Worm (Caenorhabditis elegans) whole organism, mixed stage, embryonic: ENCODE data around the gene H42K12.3.

ENCODE experiments used
- M03D4.4 ChIP-seq: sonication (generic microtip); optimal IDR thresholded peaks from 2 replicates; lab custom pipeline; 2017; ENCODE audit warnings: mild to moderate bottlenecking, missing genetic modification characterization, missing compliant biosample characterization
- bed-3 ChIP-seq: fragments of 200-800 bp; sonication (Bioruptor generic); optimal IDR thresholded peaks from 3 replicates; lab custom pipeline; 2018; ENCODE audit warnings: mild to moderate bottlenecking, missing genetic modification characterization, moderate library complexity, missing compliant biosample characterization
- blmp-1 ChIP-seq: fragments of 150-350 bp; optimal IDR thresholded peaks from 2 replicates; lab custom pipeline; 2014; ENCODE audit warnings: missing biosample characterization, missing genetic modification characterization
- ceh-39 ChIP-seq: fragments of 150-350 bp; optimal IDR thresholded peaks from 2 replicates; lab custom pipeline; 2014; ENCODE audit warnings: missing biosample characterization, missing genetic modification characterization
- ceh-43 ChIP-seq: fragments of 200-800 bp; sonication (Bioruptor generic); optimal IDR thresholded peaks from 2 replicates; lab custom pipeline; 2018; ENCODE audit warnings: mild to moderate bottlenecking, missing genetic modification characterization, moderate library complexity, missing compliant biosample characterization
- ceh-83 ChIP-seq: fragments of 200-800 bp; sonication (Bioruptor generic); optimal IDR thresholded peaks from 2 replicates; lab custom pipeline; 2018; ENCODE audit warnings: mild to moderate bottlenecking, missing genetic modification characterization, missing compliant biosample characterization
- cnd-1 ChIP-seq: fragments of 200-800 bp; sonication (Bioruptor generic); optimal IDR thresholded peaks from 2 replicates; lab custom pipeline; 2018; ENCODE audit warnings: mild to moderate bottlenecking, missing genetic modification characterization, missing compliant biosample characterization
- drap-1 ChIP-seq: fragments of 200-800 bp; sonication (Bioruptor generic); optimal IDR thresholded peaks from 3 replicates; lab custom pipeline; 2018; ENCODE audit warnings: mild to moderate bottlenecking, missing genetic modification characterization, missing compliant biosample characterization
- elt-1 ChIP-seq: sonication (generic microtip); optimal IDR thresholded peaks from 2 replicates; lab custom pipeline; 2017; ENCODE audit warnings: missing genetic modification characterization, mild to moderate bottlenecking, missing compliant biosample characterization, antibody characterized with exemption, moderate library complexity, borderline replicate concordance; ENCODE audit not compliant: insufficient read depth
- elt-3 ChIP-seq: fragments of 150-350 bp; optimal IDR thresholded peaks from 2 replicates; lab custom pipeline; 2014; ENCODE audit warnings: missing biosample characterization, missing genetic modification characterization
- flh-1 ChIP-seq: fragments of 200-800 bp; sonication (Bioruptor generic); optimal IDR thresholded peaks from 2 replicates; lab custom pipeline; 2018; ENCODE audit warnings: mild to moderate bottlenecking, missing genetic modification characterization, moderate library complexity, missing compliant biosample characterization
- ham-2 ChIP-seq: fragments of 200-800 bp; sonication (Bioruptor generic); optimal IDR thresholded peaks from 2 replicates; lab custom pipeline; 2018; ENCODE audit warnings: mild to moderate bottlenecking, missing genetic modification characterization, missing compliant biosample characterization
- lin-13 ChIP-seq: fragments of 150-350 bp; optimal IDR thresholded peaks from 2 replicates; lab custom pipeline; 2014; ENCODE audit warnings: missing biosample characterization, missing genetic modification characterization
- lin-32 ChIP-seq: fragments of 200-800 bp; sonication (Bioruptor generic); optimal IDR thresholded peaks from 2 replicates; lab custom pipeline; 2018; ENCODE audit warnings: mild to moderate bottlenecking, missing genetic modification characterization, missing compliant biosample characterization
- lsy-2 ChIP-seq: fragments of 150-350 bp; optimal IDR thresholded peaks from 2 replicates; lab custom pipeline; 2014; ENCODE audit warnings: missing biosample characterization, missing genetic modification characterization
- mab-5 ChIP-seq: fragments of 150-350 bp; optimal IDR thresholded peaks from 2 replicates; lab custom pipeline; 2014; ENCODE audit warnings: missing biosample characterization, missing genetic modification characterization
- mep-1 ChIP-seq: fragments of 150-350 bp; optimal IDR thresholded peaks from 2 replicates; lab custom pipeline; 2017; ENCODE audit warnings: missing biosample characterization, missing genetic modification reagents, missing genetic modification characterization, inconsistent platforms
- nhr-12 ChIP-seq: fragments of 150-350 bp; optimal IDR thresholded peaks from 2 replicates; lab custom pipeline; 2014; ENCODE audit warnings: missing biosample characterization, missing genetic modification characterization
- nhr-2 ChIP-seq: fragments of 150-350 bp; optimal IDR thresholded peaks from 2 replicates; lab custom pipeline; 2014; ENCODE audit warnings: missing biosample characterization, missing genetic modification characterization
- nhr-28 ChIP-seq: fragments of 150-350 bp; optimal IDR thresholded peaks from 2 replicates; lab custom pipeline; 2014; ENCODE audit warnings: missing biosample characterization, missing genetic modification characterization
- pha-4 ChIP-seq: fragments of 150-350 bp; optimal IDR thresholded peaks from 2 replicates; lab custom pipeline; 2018; ENCODE audit warnings: missing biosample characterization, missing genetic modification reagents, missing genetic modification characterization
- sem-2 ChIP-seq: fragments of 200-800 bp; sonication (Bioruptor generic); optimal IDR thresholded peaks from 2 replicates; lab custom pipeline; 2018; ENCODE audit warnings: mild to moderate bottlenecking, missing genetic modification characterization, missing compliant biosample characterization
- snpc-4 ChIP-seq: fragments of 150-350 bp; optimal IDR thresholded peaks from 2 replicates; lab custom pipeline; 2014; ENCODE audit warnings: missing biosample characterization, missing genetic modification characterization
- sptf-1 ChIP-seq: sonication (generic microtip); optimal IDR thresholded peaks from 2 replicates; lab custom pipeline; 2017; ENCODE audit warnings: mild to moderate bottlenecking, missing genetic modification characterization, moderate library complexity, missing compliant biosample characterization
- tbx-8 ChIP-seq: fragments of 200-800 bp; sonication (Bioruptor generic); optimal IDR thresholded peaks from 2 replicates; lab custom pipeline; 2018; ENCODE audit warnings: mild to moderate bottlenecking, missing genetic modification characterization, moderate library complexity, missing compliant biosample characterization
- unc-120 ChIP-seq: sonication (generic microtip); optimal IDR thresholded peaks from 2 replicates; lab custom pipeline; 2017; ENCODE audit warnings: missing genetic modification characterization, missing compliant biosample characterization; ENCODE audit not compliant: poor library complexity, severe bottlenecking
- unc-39 ChIP-seq: fragments of 150-350 bp; optimal IDR thresholded peaks from 2 replicates; lab custom pipeline; 2014; ENCODE audit warnings: missing biosample characterization, missing genetic modification characterization
- unc-62 ChIP-seq: fragments of 150-350 bp; optimal IDR thresholded peaks from 2 replicates; lab custom pipeline; 2014; ENCODE audit warnings: missing biosample characterization, missing genetic modification reagents, missing genetic modification characterization
- zip-8 ChIP-seq: fragments of 150-350 bp; optimal IDR thresholded peaks from 2 replicates; lab custom pipeline; 2014; ENCODE audit warnings: missing biosample characterization, missing genetic modification characterization

H42K12.3 gene

ce11 chrX:1327201-1327600, 16.0 kb downstream of the H42K12.3 start:
- TF ChIP-seq mep-1, result no peak
- TF ChIP-seq elt-1 (tag; lab: Kevin White, UChicago), result no peak
- TF ChIP-seq sem-2 (GFP tag; lab: Kevin White, UChicago), result no peak
- no peak for TF ChIP-seq unc-39 (tag; lab: Kevin White, UChicago)
- TF ChIP-seq flh-1 (GFP tag; lab: Kevin White, UChicago), result no peak
- TF ChIP-seq drap-1 (GFP tag; lab: Kevin White, UChicago), result no peak
- TF ChIP-seq lsy-2 (tag; lab: Kevin White, UChicago), result no peak
- no peak for TF ChIP-seq sptf-1
- TF ChIP-seq unc-62 (GFP tag; lab: Kevin White, UChicago), result no peak
- no peak for TF ChIP-seq unc-120 (tag; lab: Kevin White, UChicago)
- TF ChIP-seq lin-32 (GFP tag; lab: Kevin White, UChicago), result no peak
- TF ChIP-seq zip-8, result no peak
- TF ChIP-seq bed-3 (GFP tag; lab: Kevin White, UChicago), result no peak
- TF ChIP-seq ceh-39, result no peak
- TF ChIP-seq M03D4.4, result no peak
- no peak for TF ChIP-seq ceh-43 (GFP tag; lab: Kevin White, UChicago)
- TF ChIP-seq ham-2 (GFP tag; lab: Kevin White, UChicago), result no peak
- no peak for TF ChIP-seq snpc-4 (tag; lab: Kevin White, UChicago)
- TF ChIP-seq nhr-28 (tag; lab: Kevin White, UChicago), result no peak

- TF ChIP-seq pha-4 (tag; lab: Kevin White, UChicago) (no peak), nhr-2 (tag; lab: Kevin White, UChicago) (no peak), nhr-12 (tag; lab: Kevin White, UChicago) (no peak), blmp-1 (tag; lab: Kevin White, UChicago) (no peak), snpc-4 (tag; lab: Kevin White, UChicago) (no peak), tbx-8 (GFP tag; lab: Kevin White, UChicago) (no peak), ceh-43 (GFP tag; lab: Kevin White, UChicago) (no peak), lin-13 (tag; lab: Kevin White, UChicago) (no peak), unc-62 (GFP tag; lab: Kevin White, UChicago) (no peak), ceh-39 (no peak), elt-1 (tag; lab: Kevin White, UChicago) (no peak), lin-32 (GFP tag; lab: Kevin White, UChicago) (no peak), unc-39 (tag; lab: Kevin White, UChicago) (no peak)
Measured at ce11 chrX:1329847-1330246, 18.7 kb downstream of the H42K12.3 start, which contains the start of gene F21E9.2. Gene F21E9.2 (minus strand): TSS chrX:1329947.

ce11 chrX:1337009-1337408, 25.8 kb downstream of the H42K12.3 start, which contains the start of gene ttr-37:
Gene ttr-37 (minus strand): TSS chrX:1337175.
- TF ChIP-seq snpc-4 (tag; lab: Kevin White, UChicago) (no peak), drap-1 (GFP tag; lab: Kevin White, UChicago) (no peak), flh-1 (GFP tag; lab: Kevin White, UChicago) (no peak), lin-13 (tag; lab: Kevin White, UChicago) (no peak), bed-3 (GFP tag; lab: Kevin White, UChicago) (no peak)

- no peak for TF ChIP-seq unc-120 (tag; lab: Kevin White, UChicago)
Measured at ce11 chrX:1337834-1338233, 26.6 kb downstream of the H42K12.3 start.

ce11 chrX:1338906-1339673, 27.9 kb downstream of the H42K12.3 start:
- no peak for TF ChIP-seq blmp-1 (tag; lab: Kevin White, UChicago)
- TF ChIP-seq ceh-39, result no peak
- TF ChIP-seq ceh-83, result no peak
- no peak for TF ChIP-seq nhr-12 (tag; lab: Kevin White, UChicago)
- no peak for TF ChIP-seq cnd-1 (tag; lab: Kevin White, UChicago)
- TF ChIP-seq unc-39 (tag; lab: Kevin White, UChicago), result no peak
- TF ChIP-seq mab-5 (tag; lab: Kevin White, UChicago), result no peak
- TF ChIP-seq elt-3 (tag; lab: Kevin White, UChicago), result no peak
- no peak for TF ChIP-seq lin-32 (GFP tag; lab: Kevin White, UChicago)
- no peak for TF ChIP-seq M03D4.4
- TF ChIP-seq unc-120 (tag; lab: Kevin White, UChicago), result no peak
- TF ChIP-seq unc-62 (GFP tag; lab: Kevin White, UChicago), result no peak
- TF ChIP-seq sem-2 (GFP tag; lab: Kevin White, UChicago), result no peak
- no peak for TF ChIP-seq pha-4 (tag; lab: Kevin White, UChicago)
- TF ChIP-seq zip-8, result no peak
- TF ChIP-seq ham-2 (GFP tag; lab: Kevin White, UChicago), result no peak
- TF ChIP-seq sptf-1, result no peak
- TF ChIP-seq ceh-43 (GFP tag; lab: Kevin White, UChicago), result no peak
